Fruit fly (Drosophila melanogaster) whole organism, embryonic: ENCODE measurements around the gene qjt.

Experiments used
- ATbp ChIP-seq: fragments of 200-800 bp; sonication (Bioruptor generic); optimal IDR thresholded peaks from 2 replicates; lab custom pipeline; 2017; ENCODE audit warnings: missing biosample characterization, mild to moderate bottlenecking, missing genetic modification characterization, missing genetic modification reagents
- Awh ChIP-seq: fragments of 200-800 bp; sonication (Bioruptor generic); IDR thresholded peaks from 2 replicates; pipeline ENCODE4, ENCODE4 v1.3.6; 2022; ENCODE audit warnings: missing biosample characterization, missing genetic modification characterization
- B-H2 ChIP-seq: fragments of 200-800 bp; sonication (Bioruptor generic); optimal IDR thresholded peaks from 2 replicates; lab custom pipeline; 2018; ENCODE audit warnings: missing biosample characterization, mild to moderate bottlenecking, missing genetic modification characterization
- Bgb ChIP-seq: fragments of 200-800 bp; sonication (Bioruptor generic); IDR thresholded peaks from 2 replicates; pipeline ENCODE4 v1.3.6; 2022; ENCODE audit warnings: missing biosample characterization, missing genetic modification characterization; ENCODE audit not compliant: partially characterized antibody
- CG11247 ChIP-seq: fragments of 200-800 bp; sonication (Bioruptor generic); IDR thresholded peaks from 2 replicates; pipeline ENCODE4 v1.3.6; 2022; ENCODE audit warnings: missing biosample characterization, missing genetic modification characterization
- CG12219 ChIP-seq: fragments of 200-800 bp; sonication (Bioruptor generic); optimal IDR thresholded peaks from 3 replicates; lab custom pipeline; 2018; ENCODE audit warnings: missing biosample characterization, mild to moderate bottlenecking, missing genetic modification characterization
- CG13296 ChIP-seq: fragments of 200-800 bp; sonication (Bioruptor generic); optimal IDR thresholded peaks from 3 replicates; lab custom pipeline; 2018; ENCODE audit warnings: missing biosample characterization, mild to moderate bottlenecking, missing genetic modification characterization
- CG13894 ChIP-seq: fragments of 200-800 bp; sonication (Bioruptor generic); optimal IDR thresholded peaks from 3 replicates; lab custom pipeline; 2018; ENCODE audit warnings: missing biosample characterization, mild to moderate bottlenecking, missing genetic modification characterization, moderate library complexity
- CG16863 ChIP-seq: fragments of 200-800 bp; sonication (Bioruptor generic); optimal IDR thresholded peaks from 3 replicates; lab custom pipeline; 2016; ENCODE audit warnings: missing biosample characterization, missing genetic modification characterization
- CG2129 ChIP-seq: fragments of 200-800 bp; sonication (Bioruptor generic); IDR thresholded peaks from 2 replicates; pipeline ENCODE4 v1.3.6; 2022; ENCODE audit warnings: missing biosample characterization, missing genetic modification characterization; ENCODE audit not compliant: partially characterized antibody
- CG2889 ChIP-seq: fragments of 200-800 bp; sonication (Bioruptor generic); IDR thresholded peaks from 3 replicates; pipeline ENCODE4 v1.3.6; 2022; ENCODE audit warnings: missing biosample characterization, missing genetic modification characterization
- CG31388 ChIP-seq: fragments of 200-800 bp; sonication (Bioruptor generic); optimal IDR thresholded peaks from 2 replicates; lab custom pipeline; 2016; ENCODE audit warnings: missing biosample characterization, missing genetic modification characterization
- CG4707 ChIP-seq: fragments of 200-800 bp; sonication (Bioruptor generic); optimal IDR thresholded peaks from 2 replicates; lab custom pipeline; 2018; ENCODE audit warnings: missing biosample characterization, mild to moderate bottlenecking, missing genetic modification characterization, moderate library complexity
- CG4730 ChIP-seq: fragments of 200-800 bp; sonication (Bioruptor generic); IDR thresholded peaks from 2 replicates; pipeline ENCODE4 v1.3.6; 2022; ENCODE audit warnings: missing biosample characterization, missing genetic modification characterization
- CG6175 ChIP-seq: fragments of 200-800 bp; sonication (Bioruptor generic); IDR thresholded peaks from 3 replicates; pipeline ENCODE4 v1.3.6; 2022; ENCODE audit warnings: missing biosample characterization, missing genetic modification characterization
- CG6765 ChIP-seq: fragments of 200-800 bp; sonication (Bioruptor generic); optimal IDR thresholded peaks from 3 replicates; lab custom pipeline; 2017; ENCODE audit warnings: missing biosample characterization, mild to moderate bottlenecking, missing genetic modification characterization
- CG7357 ChIP-seq: fragments of 200-800 bp; sonication (Bioruptor generic); IDR thresholded peaks from 3 replicates; pipeline ENCODE4 v1.3.6; 2022; ENCODE audit warnings: missing biosample characterization, missing genetic modification characterization
- CG7786 ChIP-seq: fragments of 200-800 bp; sonication (Bioruptor generic); optimal IDR thresholded peaks from 2 replicates; lab custom pipeline; 2016; ENCODE audit warnings: missing biosample characterization, missing genetic modification characterization
- CG8089 ChIP-seq: fragments of 200-800 bp; sonication (Bioruptor generic); optimal IDR thresholded peaks from 3 replicates; lab custom pipeline; 2016; ENCODE audit warnings: missing biosample characterization, missing genetic modification characterization
- D19B ChIP-seq: fragments of 200-800 bp; sonication (Bioruptor generic); optimal IDR thresholded peaks from 2 replicates; lab custom pipeline; 2017; ENCODE audit warnings: missing biosample characterization, mild to moderate bottlenecking, missing genetic modification characterization
- Drgx ChIP-seq: fragments of 200-800 bp; sonication (Bioruptor generic); IDR thresholded peaks from 2 replicates; pipeline ENCODE4 v1.3.6; 2022; ENCODE audit warnings: missing biosample characterization, missing genetic modification characterization
- Ets97D ChIP-seq: fragments of 200-800 bp; sonication (Bioruptor generic); optimal IDR thresholded peaks from 3 replicates; lab custom pipeline; 2016; ENCODE audit warnings: missing biosample characterization, missing genetic modification characterization
- GATAe ChIP-seq: fragments of 200-800 bp; sonication (Bioruptor generic); conservative IDR thresholded peaks from 2 replicates; pipeline ENCODE4 v1.3.6; 2022; ENCODE audit warnings: missing biosample characterization, missing genetic modification characterization
- Hr78 ChIP-seq, 2 experiments: fragments of 200-800 bp in 1 of 2; fragments of >200 bp in 1 of 2; sonication (Bioruptor generic) in 1 of 2; optimal IDR thresholded peaks; 2 replicates each; lab custom pipeline; 2017 to 2019; ENCODE audit warnings: missing biosample characterization in 2 of 2, missing genetic modification characterization in 2 of 2, mild to moderate bottlenecking in 1 of 2, moderate library complexity in 1 of 2
- Lpt ChIP-seq: fragments of >200 bp; optimal IDR thresholded peaks from 2 replicates; lab custom pipeline; 2018; ENCODE audit warnings: missing biosample characterization, missing genetic modification characterization
- MESR4 ChIP-seq: fragments of 200-800 bp; sonication (Bioruptor generic); optimal IDR thresholded peaks from 2 replicates; lab custom pipeline; 2018; ENCODE audit warnings: missing biosample characterization, mild to moderate bottlenecking, missing genetic modification characterization, moderate library complexity
- Med ChIP-seq: fragments of 200-800 bp; sonication (Bioruptor generic); peaks from one replicate; lab custom pipeline; 2016; ENCODE audit warnings: missing biosample characterization, missing genetic modification characterization, mild to moderate bottlenecking, inconsistent platforms, moderate library complexity
- Ptx1 ChIP-seq: fragments of 200-800 bp; sonication (Bioruptor generic); IDR thresholded peaks from 2 replicates; pipeline ENCODE4 v1.3.6; 2022; ENCODE audit warnings: missing biosample characterization, missing genetic modification characterization
- Sry-β ChIP-seq: fragments of 200-800 bp; sonication (Bioruptor generic); optimal IDR thresholded peaks from 2 replicates; lab custom pipeline; 2018; ENCODE audit warnings: missing biosample characterization, mild to moderate bottlenecking, missing genetic modification characterization, moderate library complexity
- Tbp ChIP-seq: fragments of >200 bp; optimal IDR thresholded peaks from 2 replicates; lab custom pipeline; 2018; ENCODE audit warnings: missing biosample characterization, missing genetic modification characterization
- amos ChIP-seq: fragments of 200-800 bp; sonication (Bioruptor generic); IDR thresholded peaks from 2 replicates; pipeline ENCODE4 v1.3.6; 2022; ENCODE audit warnings: missing biosample characterization, missing genetic modification characterization; ENCODE audit not compliant: partially characterized antibody
- ara ChIP-seq: fragments of 200-800 bp; sonication (Bioruptor generic); IDR thresholded peaks from 2 replicates; pipeline ENCODE4 v1.3.6; 2022; ENCODE audit warnings: missing biosample characterization, missing genetic modification characterization
- cato ChIP-seq: fragments of 200-800 bp; sonication (Bioruptor generic); optimal IDR thresholded peaks from 2 replicates; lab custom pipeline; 2016; ENCODE audit warnings: missing biosample characterization, missing genetic modification characterization, borderline replicate concordance
- crp ChIP-seq, 2 experiments: fragments of 200-800 bp; sonication (Bioruptor generic); optimal IDR thresholded peaks; 2 replicates in 1 of 2; 3 replicates in 1 of 2; lab custom pipeline; 2017; ENCODE audit warnings: missing biosample characterization in 2 of 2, missing genetic modification characterization in 2 of 2, mild to moderate bottlenecking in 1 of 2, moderate library complexity in 1 of 2
- da ChIP-seq: fragments of 200-800 bp; sonication (Bioruptor generic); optimal IDR thresholded peaks from 2 replicates; lab custom pipeline; 2016; ENCODE audit warnings: missing biosample characterization, missing genetic modification characterization
- dan ChIP-seq: fragments of 200-800 bp; sonication (Bioruptor generic); IDR thresholded peaks from 2 replicates; pipeline ENCODE4 v1.3.6; 2022; ENCODE audit warnings: missing biosample characterization, missing genetic modification characterization
- dati ChIP-seq: fragments of 200-800 bp; sonication (Bioruptor generic); IDR thresholded peaks from 2 replicates; pipeline ENCODE4 v1.3.6; 2022; ENCODE audit warnings: missing biosample characterization, missing genetic modification characterization
- dmrt99B ChIP-seq: fragments of 200-800 bp; sonication (Bioruptor generic); optimal IDR thresholded peaks from 2 replicates; lab custom pipeline; 2018; ENCODE audit warnings: missing biosample characterization, mild to moderate bottlenecking, missing genetic modification characterization, moderate library complexity
- insv ChIP-seq, 2 experiments: fragments of 200-800 bp; sonication (Bioruptor generic); optimal IDR thresholded peaks; 3 replicates each; lab custom pipeline; 2016 to 2018; ENCODE audit warnings: missing biosample characterization in 2 of 2, missing genetic modification characterization in 2 of 2
- inv ChIP-seq: fragments of 200-800 bp; sonication (Bioruptor generic); IDR thresholded peaks from 2 replicates; pipeline ENCODE4 v1.3.6; 2022; ENCODE audit warnings: missing biosample characterization, missing genetic modification characterization; ENCODE audit not compliant: partially characterized antibody
- lmd ChIP-seq: fragments of 200-800 bp; sonication (Bioruptor generic); IDR thresholded peaks from 2 replicates; pipeline ENCODE4 v1.3.6; 2022; ENCODE audit warnings: missing biosample characterization, missing genetic modification characterization
- mirr ChIP-seq: fragments of 200-800 bp; sonication (Bioruptor generic); optimal IDR thresholded peaks from 3 replicates; lab custom pipeline; 2018; ENCODE audit warnings: missing biosample characterization, mild to moderate bottlenecking, missing genetic modification characterization
- pan ChIP-seq, 4 experiments: fragments of >200 bp in 3 of 4; fragments of 200-800 bp in 1 of 4; sonication (Bioruptor generic) in 1 of 4; optimal IDR thresholded peaks in 3 of 4; IDR thresholded peaks in 1 of 4; 2 replicates each; pipeline versions ENCODE4 v1.3.6 to Lab custom; 2017 to 2022; ENCODE audit warnings: missing biosample characterization in 2 of 4, missing genetic modification characterization in 2 of 4, mixed read lengths in 1 of 4
- run ChIP-seq: fragments of 200-800 bp; sonication (Bioruptor generic); optimal IDR thresholded peaks from 3 replicates; lab custom pipeline; 2018; ENCODE audit warnings: missing biosample characterization, mild to moderate bottlenecking, missing genetic modification characterization
- scrt ChIP-seq: fragments of 200-800 bp; sonication (Bioruptor generic); optimal IDR thresholded peaks from 2 replicates; lab custom pipeline; 2018; ENCODE audit warnings: missing biosample characterization, mild to moderate bottlenecking, missing genetic modification characterization, moderate library complexity
- sim ChIP-seq: fragments of 200-800 bp; sonication (Bioruptor generic); IDR thresholded peaks from 2 replicates; pipeline ENCODE4 v1.3.6; 2022; ENCODE audit warnings: missing biosample characterization, missing genetic modification characterization
- slbo ChIP-seq: fragments of 200-800 bp; sonication (Bioruptor generic); IDR thresholded peaks from 2 replicates; pipeline ENCODE4 v1.3.6; 2022; ENCODE audit warnings: missing biosample characterization, missing genetic modification characterization
- vfl ChIP-seq: fragments of 200-800 bp; sonication (Bioruptor generic); optimal IDR thresholded peaks from 2 replicates; lab custom pipeline; 2016; ENCODE audit warnings: missing biosample characterization, missing genetic modification characterization
- vvl ChIP-seq: fragments of 200-800 bp; sonication (Bioruptor generic); IDR thresholded peaks from 2 replicates; pipeline ENCODE4 v1.3.6; 2022; ENCODE audit warnings: missing biosample characterization, missing genetic modification characterization
- wdn ChIP-seq: fragments of 200-800 bp; sonication (Bioruptor generic); IDR thresholded peaks from 2 replicates; pipeline ENCODE4 v1.3.6; 2022; ENCODE audit warnings: missing biosample characterization, missing genetic modification characterization

Gene qjt

dm6 chr3L:17433555-17433954 is 45.3 kb upstream of the qjt start, which contains the start of the genes Coq4 and CG32176 (continued):
- TF ChIP-seq MESR4 (GFP tag; lab: Kevin White, UChicago) (peak; percentile 71), CG8089 (peak; percentile 97), CG2129 (GFP tag; lab: Robert Waterston, UW) (no peak), CG31388 (peak; percentile 96), CG12219 (peak; percentile 96), B-H2 (GFP tag; lab: Kevin White, UChicago) (peak; percentile 98), D19B (peak; percentile 91), CG11247 (GFP tag; lab: Robert Waterston, UW) (peak; percentile 98), Med (GFP tag; lab: Kevin White, UChicago) (peak; percentile 100), CG7786 (GFP tag; lab: Kevin White, UChicago) (peak; percentile 98), CG16863 (GFP tag; lab: Kevin White, UChicago) (peak; percentile 98), vvl (GFP tag; lab: Robert Waterston, UW) (peak; percentile 99), amos (GFP tag; lab: Robert Waterston, UW) (peak; percentile 49; the same call in 1 of the 2 replicates), CG4730 (GFP tag; lab: Robert Waterston, UW) (peak; percentile 97), mirr (GFP tag; lab: Kevin White, UChicago) (peak; percentile 95), Awh (GFP tag; lab: Robert Waterston, UW) (peak; percentile 98), Ptx1 (GFP tag; lab: Robert Waterston, UW) (peak; percentile 99), CG6175 (GFP tag; lab: Robert Waterston, UW) (peak; percentile 96), Bgb (GFP tag; lab: Robert Waterston, UW) (peak; percentile 77), wdn (GFP tag; lab: Robert Waterston, UW) (peak; percentile 98), CG4707 (GFP tag; lab: Kevin White, UChicago) (peak; percentile 100), ATbp (GFP tag; lab: Kevin White, UChicago) (peak; percentile 95), Drgx (GFP tag; lab: Robert Waterston, UW) (peak; percentile 96), scrt (GFP tag; lab: Kevin White, UChicago) (peak; percentile 89), da (GFP tag; lab: Kevin White, UChicago) (peak; percentile 95), insv (GFP tag; optimal IDR thresholded peaks at IDR 0.05; lab: Kevin White, UChicago) (peak in 1 of 2 experiments; percentile 74), vfl (GFP tag; lab: Kevin White, UChicago) (peak; percentile 99), Ets97D (peak; percentile 95), CG13894 (peak; percentile 96), CG2889 (GFP tag; lab: Robert Waterston, UW) (peak; percentile 97), CG13296 (GFP tag; lab: Kevin White, UChicago) (peak; percentile 95), CG7357 (GFP tag; lab: Robert Waterston, UW) (peak; percentile 94), inv (GFP tag; lab: Robert Waterston, UW) (peak; percentile 59), Lpt (no peak), dmrt99B (peak; percentile 97), Sry-β (GFP tag; lab: Kevin White, UChicago) (peak; percentile 65), run (tag; lab: Kevin White, UChicago) (peak; percentile 92), crp (GFP tag; optimal IDR thresholded peaks at IDR 0.05; lab: Kevin White, UChicago) (peak; percentile 73 to 88), ara (GFP tag; lab: Robert Waterston, UW) (peak; percentile 96), lmd (GFP tag; lab: Robert Waterston, UW) (peak; percentile 98), cato (GFP tag; lab: Kevin White, UChicago) (peak; percentile 96), dati (peak; percentile 92), pan (optimal IDR thresholded peaks at IDR 0.05; lab: Kevin White, UChicago) (no peak), pan (GFP tag; optimal IDR thresholded peaks at IDR 0.05 in 1 of 2, IDR thresholded peaks at IDR 0.05 in 1 of 2) (peak in 1 of 2 experiments; percentile 99), Hr78 (GFP tag; optimal IDR thresholded peaks at IDR 0.05; lab: Kevin White, UChicago) (no peak), slbo (GFP tag; lab: Robert Waterston, UW) (peak; percentile 99), dan (peak; percentile 95), Tbp (GFP tag; lab: Kevin White, UChicago) (no peak), sim (GFP tag; lab: Robert Waterston, UW) (peak; percentile 92), CG6765 (GFP tag; lab: Kevin White, UChicago) (peak; percentile 95), GATAe (peak; percentile 80)
